Worm (Caenorhabditis elegans) whole organism, L1 larva: ENCODE data around the gene zmp-5.

Experiments used
- C04F5.9 ChIP-seq: sonication (generic microtip); optimal IDR thresholded peaks from 2 replicates; lab custom pipeline; 2016; ENCODE audit warnings: missing genetic modification characterization, missing compliant biosample characterization
- C34B4.2 ChIP-seq: sonication (generic microtip); optimal IDR thresholded peaks from 2 replicates; lab custom pipeline; 2017; ENCODE audit warnings: mild to moderate bottlenecking, missing genetic modification characterization, missing compliant biosample characterization
- blmp-1 ChIP-seq: fragments of 150-350 bp; optimal IDR thresholded peaks from 2 replicates; lab custom pipeline; 2014; ENCODE audit warnings: missing biosample characterization, missing genetic modification characterization
- dpl-1 ChIP-seq, 3 experiments: fragments of 150-350 bp in 2 of 3; sonication (generic microtip) in 1 of 3; optimal IDR thresholded peaks; 2 replicates each; lab custom pipeline; 2014 to 2017; ENCODE audit warnings: missing biosample characterization in 3 of 3, missing genetic modification characterization in 3 of 3, missing genetic modification reagents in 3 of 3
- egl-13 ChIP-seq: sonication (generic microtip); optimal IDR thresholded peaks from 2 replicates; lab custom pipeline; 2016; ENCODE audit warnings: missing genotype, missing genetic modification reagents, missing genetic modification characterization, missing compliant biosample characterization
- egl-27 ChIP-seq, 2 experiments: fragments of 150-350 bp in 1 of 2; sonication (generic microtip); optimal IDR thresholded peaks; 3 replicates each; lab custom pipeline; 2017 to 2018; ENCODE audit warnings: missing biosample characterization in 2 of 2, missing genetic modification characterization in 2 of 2, missing genetic modification reagents in 2 of 2
- elt-2 ChIP-seq: sonication (generic microtip); optimal IDR thresholded peaks from 2 replicates; lab custom pipeline; 2016; ENCODE audit warnings: missing genetic modification characterization, mild to moderate bottlenecking, inconsistent platforms, missing compliant biosample characterization, missing genetic modification reagents
- elt-3 ChIP-seq, 6 experiments: fragments of 150-350 bp in 1 of 6; sonication (generic microtip); optimal IDR thresholded peaks; 2 replicates each; lab custom pipeline; 2017 to 2018; ENCODE audit warnings: missing biosample characterization in 6 of 6, missing genetic modification characterization in 6 of 6, inconsistent platforms in 1 of 6
- fkh-10 ChIP-seq: sonication (generic microtip); optimal IDR thresholded peaks from 2 replicates; lab custom pipeline; 2017; ENCODE audit warnings: missing biosample characterization, missing genetic modification reagents, missing genetic modification characterization
- fos-1 ChIP-seq: fragments of 150-350 bp; optimal IDR thresholded peaks from 2 replicates; lab custom pipeline; 2014; ENCODE audit warnings: missing biosample characterization, missing genetic modification characterization
- grh-1 ChIP-seq: fragments of 200-800 bp; sonication (Bioruptor generic); IDR thresholded peaks from 2 replicates; pipeline ENCODE4 v1.3.6; 2022; ENCODE audit warnings: missing genetic modification reagents, missing genetic modification characterization, missing compliant biosample characterization
- hlh-4 ChIP-seq: sonication (generic microtip); optimal IDR thresholded peaks from 2 replicates; lab custom pipeline; 2016; ENCODE audit warnings: mild to moderate bottlenecking, missing genetic modification characterization, missing compliant biosample characterization
- hpl-2 ChIP-seq: fragments of 150-350 bp; optimal IDR thresholded peaks from 2 replicates; lab custom pipeline; 2014; ENCODE audit warnings: missing biosample characterization, missing genetic modification reagents, missing genetic modification characterization
- jun-1 ChIP-seq: fragments of 150-350 bp; optimal IDR thresholded peaks from 2 replicates; lab custom pipeline; 2014; ENCODE audit warnings: missing biosample characterization, missing genetic modification reagents, missing genetic modification characterization
- lin-14 ChIP-seq: fragments of 200-800 bp; sonication (Bioruptor generic); optimal IDR thresholded peaks from 2 replicates; lab custom pipeline; 2018; ENCODE audit warnings: mild to moderate bottlenecking, missing genetic modification characterization, moderate library complexity, missing compliant biosample characterization
- lin-35 ChIP-seq, 2 experiments: fragments of 150-350 bp; optimal IDR thresholded peaks; 2 replicates each; lab custom pipeline; 2014; ENCODE audit warnings: missing biosample characterization in 2 of 2, missing genetic modification characterization in 2 of 2, missing genetic modification reagents in 2 of 2
- lir-3 ChIP-seq: sonication (generic microtip); optimal IDR thresholded peaks from 2 replicates; lab custom pipeline; 2016; ENCODE audit warnings: mild to moderate bottlenecking, missing genetic modification characterization, moderate library complexity, missing compliant biosample characterization; ENCODE audit not compliant: poor library complexity
- lsy-2 ChIP-seq, 2 experiments: fragments of 150-350 bp; optimal IDR thresholded peaks; 2 replicates each; lab custom pipeline; 2014; ENCODE audit warnings: missing biosample characterization in 2 of 2, missing genetic modification characterization in 2 of 2
- mab-9 ChIP-seq: fragments of 200-800 bp; sonication (Bioruptor generic); IDR thresholded peaks from 2 replicates; pipeline ENCODE4 v1.3.6; 2022; ENCODE audit warnings: missing genetic modification reagents, missing genetic modification characterization, missing compliant biosample characterization
- mdl-1 ChIP-seq, 2 experiments: fragments of 150-350 bp; optimal IDR thresholded peaks; 2 replicates each; lab custom pipeline; 2014 to 2017; ENCODE audit warnings: missing biosample characterization in 2 of 2, missing genetic modification characterization in 2 of 2, inconsistent platforms in 1 of 2
- mef-2 ChIP-seq: fragments of 150-350 bp; optimal IDR thresholded peaks from 2 replicates; lab custom pipeline; 2014; ENCODE audit warnings: missing biosample characterization, missing genetic modification characterization
- nhr-19 ChIP-seq: fragments of 200-800 bp; sonication (Bioruptor generic); conservative IDR thresholded peaks from 2 replicates; pipeline ENCODE4 v1.3.6; 2022; ENCODE audit warnings: missing genetic modification characterization, missing compliant biosample characterization
- nhr-20 ChIP-seq: sonication (generic microtip); optimal IDR thresholded peaks from 2 replicates; lab custom pipeline; 2016; ENCODE audit warnings: mild to moderate bottlenecking, missing genetic modification characterization, missing compliant biosample characterization
- nhr-71 ChIP-seq: sonication (generic microtip); optimal IDR thresholded peaks from 2 replicates; lab custom pipeline; 2016; ENCODE audit warnings: mild to moderate bottlenecking, missing genetic modification characterization, moderate library complexity, missing compliant biosample characterization
- nhr-85 ChIP-seq: sonication (generic microtip); peaks from one replicate; lab custom pipeline; 2016; ENCODE audit warnings: missing genetic modification characterization, inconsistent platforms, missing compliant biosample characterization
- nhr-90 ChIP-seq: sonication (generic microtip); optimal IDR thresholded peaks from 2 replicates; lab custom pipeline; 2016; ENCODE audit warnings: mild to moderate bottlenecking, missing genetic modification characterization, missing compliant biosample characterization; ENCODE audit not compliant: poor library complexity
- pag-3 ChIP-seq: sonication (generic microtip); optimal IDR thresholded peaks from 2 replicates; lab custom pipeline; 2017; ENCODE audit warnings: missing genetic modification characterization, mild to moderate bottlenecking, missing compliant biosample characterization, antibody characterized with exemption, borderline replicate concordance; ENCODE audit not compliant: insufficient read depth
- pqm-1 ChIP-seq: sonication (generic microtip); optimal IDR thresholded peaks from 3 replicates; lab custom pipeline; 2017; ENCODE audit warnings: missing biosample characterization, missing genetic modification characterization
- snpc-4 ChIP-seq: fragments of 150-350 bp; optimal IDR thresholded peaks from 2 replicates; lab custom pipeline; 2014; ENCODE audit warnings: missing biosample characterization, missing genetic modification characterization
- snu-23 ChIP-seq: sonication (generic microtip); optimal IDR thresholded peaks from 2 replicates; lab custom pipeline; 2016; ENCODE audit warnings: missing genetic modification characterization, missing compliant biosample characterization
- sup-37 ChIP-seq: fragments of 200-800 bp; sonication (Bioruptor generic); optimal IDR thresholded peaks from 2 replicates; lab custom pipeline; 2018; ENCODE audit warnings: mild to moderate bottlenecking, missing genetic modification characterization, missing compliant biosample characterization
- swsn-7 ChIP-seq: sonication (generic microtip); optimal IDR thresholded peaks from 2 replicates; lab custom pipeline; 2016; ENCODE audit warnings: missing genetic modification characterization, missing compliant biosample characterization
- tbx-2 ChIP-seq: sonication (generic microtip); optimal IDR thresholded peaks from 2 replicates; lab custom pipeline; 2016; ENCODE audit warnings: missing genetic modification characterization, missing compliant biosample characterization
- tlp-1 ChIP-seq: fragments of 150-350 bp; optimal IDR thresholded peaks from 2 replicates; lab custom pipeline; 2014; ENCODE audit warnings: missing biosample characterization, missing genetic modification characterization
- unc-130 ChIP-seq: fragments of 150-350 bp; optimal IDR thresholded peaks from 2 replicates; lab custom pipeline; 2017; ENCODE audit warnings: missing biosample characterization, missing genetic modification characterization, inconsistent platforms
- unc-30 ChIP-seq: sonication (generic microtip); optimal IDR thresholded peaks from 2 replicates; lab custom pipeline; 2017; ENCODE audit warnings: missing biosample characterization, missing genetic modification characterization
- unc-86 ChIP-seq: sonication (generic microtip); optimal IDR thresholded peaks from 2 replicates; lab custom pipeline; 2016; ENCODE audit warnings: missing genetic modification characterization, missing compliant biosample characterization
- xbp-1 ChIP-seq: sonication (generic microtip); optimal IDR thresholded peaks from 2 replicates; lab custom pipeline; 2016; ENCODE audit warnings: missing genetic modification characterization, missing compliant biosample characterization
- zag-1 ChIP-seq: fragments of 150-350 bp; optimal IDR thresholded peaks from 2 replicates; lab custom pipeline; 2014; ENCODE audit warnings: missing biosample characterization, missing genetic modification characterization

Gene zmp-5

ce11 chrX:12618447-12618846 is 28.5 kb upstream of the zmp-5 start:
- TF ChIP-seq zag-1 (tag; lab: Kevin White, UChicago) (no peak), unc-30 (tag; lab: Kevin White, UChicago) (no peak), mab-9 (GFP tag; lab: Robert Waterston, UW) (no peak), sup-37 (GFP tag; lab: Kevin White, UChicago) (no peak)

- TF ChIP-seq lir-3: no peak
- TF ChIP-seq pqm-1 (tag; lab: Kevin White, UChicago): no peak
- no peak for TF ChIP-seq grh-1
- TF ChIP-seq hpl-2: no peak
- TF ChIP-seq hlh-4: no peak
- no peak for TF ChIP-seq swsn-7 (tag; lab: Kevin White, UChicago)
- no peak for TF ChIP-seq pag-3 (tag; lab: Kevin White, UChicago)
- no peak for TF ChIP-seq mef-2 (tag; lab: Kevin White, UChicago)
- no peak for TF ChIP-seq blmp-1
- TF ChIP-seq fkh-10 (GFP tag; lab: Kevin White, UChicago): no peak
- TF ChIP-seq C34B4.2 (tag; lab: Kevin White, UChicago): no peak
- TF ChIP-seq fos-1 (tag; lab: Kevin White, UChicago): no peak
- TF ChIP-seq egl-27 (tag; optimal IDR thresholded peaks at IDR 0.05; lab: Kevin White, UChicago): no peak
- no peak for TF ChIP-seq snu-23 (GFP tag; lab: Kevin White, UChicago)
Measured at ce11 chrX:12619165-12619564, 27.8 kb upstream of the zmp-5 start, which contains the start of gene R09A8.2. R09A8.2 (plus strand) TSS chrX:12619465.

ce11 chrX:12620310-12620709 is 26.6 kb upstream of the zmp-5 start:
- no peak for TF ChIP-seq snpc-4 (tag; lab: Kevin White, UChicago)
- TF ChIP-seq egl-13 (tag; lab: Kevin White, UChicago): no peak
- TF ChIP-seq pqm-1 (tag; lab: Kevin White, UChicago): no peak
- no peak for TF ChIP-seq dpl-1 (GFP tag; optimal IDR thresholded peaks at IDR 0.05; lab: Kevin White, UChicago)
- no peak for TF ChIP-seq xbp-1 (tag; lab: Kevin White, UChicago)

- TF ChIP-seq snu-23 (GFP tag; lab: Kevin White, UChicago) (peak; percentile 25), egl-27 (tag; optimal IDR thresholded peaks at IDR 0.05; lab: Kevin White, UChicago) (no peak), lin-35 (GFP tag; optimal IDR thresholded peaks at IDR 0.05; lab: Kevin White, UChicago) (peak in 1 of 2 experiments; percentile 9), nhr-19 (GFP tag; lab: Robert Waterston, UW) (peak; percentile 17; the same call in 1 of the 2 replicates), unc-130 (peak; percentile 9), blmp-1 (peak; percentile 70), elt-3 (tag; optimal IDR thresholded peaks at IDR 0.05; lab: Kevin White, UChicago) (peak in 5 of 6 experiments; percentile 22 to 88 (median 32)), nhr-90 (peak; percentile 34), xbp-1 (tag; lab: Kevin White, UChicago) (no peak), nhr-20 (peak; percentile 63), lsy-2 (tag; optimal IDR thresholded peaks at IDR 0.05; lab: Kevin White, UChicago) (peak in 1 of 2 experiments; percentile 14), nhr-71 (peak; percentile 56), pqm-1 (tag; lab: Kevin White, UChicago) (peak; percentile 62), lin-14 (GFP tag; lab: Kevin White, UChicago) (peak; percentile 56), jun-1 (tag; lab: Kevin White, UChicago) (peak; percentile 5), mdl-1 (tag; optimal IDR thresholded peaks at IDR 0.05; lab: Kevin White, UChicago) (peak in 1 of 2 experiments; percentile 19), C04F5.9 (tag; lab: Kevin White, UChicago) (no peak), tlp-1 (tag; lab: Kevin White, UChicago) (no peak), tbx-2 (peak; percentile 23), nhr-85 (tag; lab: Kevin White, UChicago) (peak; percentile 71), elt-2 (peak; percentile 86), unc-86 (no peak)
Measured at ce11 chrX:12627797-12628196, 19.1 kb upstream of the zmp-5 start.
